Worm (Caenorhabditis elegans): ENCODE data around the gene set-13.
"Not testable (repeated sequence)": the region's sequence is repeated elsewhere in the genome, so short reads cannot be mapped to it uniquely, and the experiment has no call there.

The set-13 gene

ce11 chrII:2831173-2831572 is 14.4 kb downstream of the set-13 start, which contains the start of gene K12H6.6:
K12H6.6 (minus strand) TSS chrII:2831233.
- TF ChIP-seq attf-5 (GFP tag; optimal IDR thresholded peaks at IDR 0.05): peak; percentile 31
- no peak for TF ChIP-seq madf-8 (GFP tag; conservative IDR thresholded peaks at IDR 0.05)
- TF ChIP-seq K12H6.12 (tag; optimal IDR thresholded peaks at IDR 0.05): no peak
- no peak for TF ChIP-seq zim-3 (tag; optimal IDR thresholded peaks at IDR 0.05)
- TF ChIP-seq cebp-1 (GFP tag; IDR thresholded peaks at IDR 0.05): peak; percentile 84
- TF ChIP-seq cebp-1 (tag; optimal IDR thresholded peaks at IDR 0.05): peak; percentile 93
- peak; percentile 40; the same call in 1 of the 2 replicates for TF ChIP-seq egrh-3 (GFP tag; IDR thresholded peaks at IDR 0.05)
- TF ChIP-seq nhr-80 (tag; optimal IDR thresholded peaks at IDR 0.05): peak; percentile 1

- TF ChIP-seq atf-7 (tag; optimal IDR thresholded peaks at IDR 0.05): peak; percentile 82
- TF ChIP-seq mcd-1 (GFP tag; IDR thresholded peaks at IDR 0.05): no peak
- peak; percentile 34 for TF ChIP-seq ama-1 (optimal IDR thresholded peaks at IDR 0.05)
- TF ChIP-seq ama-1 (GFP tag; optimal IDR thresholded peaks at IDR 0.05): no peak
- TF ChIP-seq F22D6.2 (tag; optimal IDR thresholded peaks at IDR 0.05): no peak
- TF ChIP-seq lin-40 (tag; optimal IDR thresholded peaks at IDR 0.05): peak; percentile 19
These were observed 15.3 kb downstream of the set-13 start for ce11 chrII:2832098-2832497.

ce11 chrII:2832539-2832938 is 15.8 kb downstream of the set-13 start:
- TF ChIP-seq Y56A3A.18 (GFP tag; IDR thresholded peaks at IDR 0.05): 0 out of 2 replicates have a peak, but pooled peaks have one; percentile 27
- TF ChIP-seq sdz-38 (tag; optimal IDR thresholded peaks at IDR 0.05): no peak

- TF ChIP-seq nhr-80 (tag; optimal IDR thresholded peaks at IDR 0.05): peak; percentile 66
- TF ChIP-seq repo-1 (tag; optimal IDR thresholded peaks at IDR 0.05): no peak
- TF ChIP-seq attf-5 (GFP tag; optimal IDR thresholded peaks at IDR 0.05): peak; percentile 10
These were observed 17.3 kb downstream of the set-13 start for ce11 chrII:2834105-2834504.

- TF ChIP-seq ama-1 (optimal IDR thresholded peaks at IDR 0.05) (no peak), ama-1 (GFP tag; optimal IDR thresholded peaks at IDR 0.05) (no peak), ceh-40 (GFP tag; IDR thresholded peaks at IDR 0.05) (no peak), F52B5.7 (tag; optimal IDR thresholded peaks at IDR 0.05) (no peak), ztf-22 (GFP tag; optimal IDR thresholded peaks at IDR 0.05) (no peak), nhr-27 (tag; optimal IDR thresholded peaks at IDR 0.05) (no peak), snpc-4 (GFP tag; optimal IDR thresholded peaks at IDR 0.05) (no peak), snpc-4 (tag; optimal IDR thresholded peaks at IDR 0.05) (no peak), somi-1 (GFP tag; optimal IDR thresholded peaks at IDR 0.05) (no peak), T07F8.4 (tag; optimal IDR thresholded peaks at IDR 0.05) (no peak), cebp-2 (GFP tag; IDR thresholded peaks at IDR 0.05) (no peak), madf-6 (GFP tag; IDR thresholded peaks at IDR 0.05) (no peak)
These were observed 20.1 kb downstream of the set-13 start, which contains the start of gene K12H6.7 for ce11 chrII:2836853-2837252. K12H6.7 (minus strand) TSS chrII:2836953.

- not testable (repeated sequence) for TF ChIP-seq madf-8 (GFP tag; conservative IDR thresholded peaks at IDR 0.05); lin-54 (GFP tag; optimal IDR thresholded peaks at IDR 0.05); hlh-12 (tag; optimal IDR thresholded peaks at IDR 0.05)
These were observed 22.2 kb downstream of the set-13 start, which contains the start of gene Y110A2AL.4 for ce11 chrII:2839004-2839403. Y110A2AL.4 (plus strand) TSS chrII:2839304.

ce11 chrII:2841529-2841928 is 24.8 kb downstream of the set-13 start, which contains the start of gene Y110A2AL.6:
Y110A2AL.6 (minus strand) TSS chrII:2841629.
- TF ChIP-seq rpc-1 (optimal IDR thresholded peaks at IDR 0.05) (no peak), rpc-1 (tag; optimal IDR thresholded peaks at IDR 0.05) (peak; percentile 33), egl-18 (GFP tag; IDR thresholded peaks at IDR 0.05) (no peak), B0336.3 (GFP tag; IDR thresholded peaks at IDR 0.05) (no peak), mxl-1 (tag; optimal IDR thresholded peaks at IDR 0.05) (no peak), madf-6 (GFP tag; IDR thresholded peaks at IDR 0.05) (no peak)
